Worm (Caenorhabditis elegans): ENCODE results near the gene ceh-86.

ceh-86 gene

DNA sequence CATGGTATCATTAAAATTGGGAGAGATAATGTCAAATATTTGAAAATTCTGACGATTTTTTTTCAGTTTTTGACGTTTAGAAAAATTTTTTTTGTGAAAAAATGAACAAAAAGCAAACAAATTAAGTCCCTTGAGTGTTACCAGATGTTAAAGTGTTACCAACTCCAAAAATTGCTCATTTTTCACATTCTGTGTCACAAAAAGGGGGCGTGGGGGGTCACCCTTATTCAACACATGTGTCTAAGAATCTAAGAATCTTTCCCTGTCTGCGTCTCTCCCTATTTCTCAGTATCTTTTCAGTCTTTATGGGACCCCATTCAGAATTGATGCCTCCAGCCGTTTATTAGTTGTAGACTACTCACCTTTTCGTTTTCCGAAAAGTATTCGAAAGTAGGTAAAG is 7.1 kb upstream of the ceh-86 start:
- no peak for TF ChIP-seq sox-4 (tag; optimal IDR thresholded peaks at IDR 0.05)
- TF ChIP-seq gmeb-2 (tag; optimal IDR thresholded peaks at IDR 0.05): no peak
- TF ChIP-seq ceh-24 (tag; optimal IDR thresholded peaks at IDR 0.05): no peak
- TF ChIP-seq pros-1 (tag; optimal IDR thresholded peaks at IDR 0.05): no peak

ce11 chrII:2438180-2438579 is 6.3 kb upstream of the ceh-86 start:
- TF ChIP-seq pros-1 (tag; optimal IDR thresholded peaks at IDR 0.05): no peak
- peak; percentile 11 for TF ChIP-seq elt-2 (tag; optimal IDR thresholded peaks at IDR 0.05)
- no peak for TF ChIP-seq C08G9.2 (tag; optimal IDR thresholded peaks at IDR 0.05)

ce11 chrII:2436757-2437156 is 4.9 kb upstream of the ceh-86 start:
- no peak for TF ChIP-seq pha-4 (tag; optimal IDR thresholded peaks at IDR 0.05)
- peak; percentile 95 for TF ChIP-seq rnt-1 (tag; optimal IDR thresholded peaks at IDR 0.05)

ce11 chrII:2435566-2435965 is 3.7 kb upstream of the ceh-86 start:
- TF ChIP-seq dmd-4 (tag; optimal IDR thresholded peaks at IDR 0.05; ENCODE audit: borderline replicate concordance) (no peak), ama-1 (optimal IDR thresholded peaks at IDR 0.05) (no peak), nfya-1 (tag; optimal IDR thresholded peaks at IDR 0.05) (no peak)

- TF ChIP-seq Y22D7AL.16 (tag; optimal IDR thresholded peaks at IDR 0.05): no peak
- no peak for TF ChIP-seq sox-4 (tag; optimal IDR thresholded peaks at IDR 0.05)
- TF ChIP-seq nhr-11 (tag; optimal IDR thresholded peaks at IDR 0.05): no peak
- no peak for TF ChIP-seq fkh-10 (GFP tag; optimal IDR thresholded peaks at IDR 0.05)
- TF ChIP-seq ceh-14 (tag; optimal IDR thresholded peaks at IDR 0.05): no peak
- no peak for TF ChIP-seq mec-3 (tag; optimal IDR thresholded peaks at IDR 0.05; ENCODE audit: borderline replicate concordance)
- TF ChIP-seq K09A11.1 (tag; optimal IDR thresholded peaks at IDR 0.05; ENCODE audit: insufficient read depth): no peak
- no peak for TF ChIP-seq ztf-16 (tag; optimal IDR thresholded peaks at IDR 0.05)
- TF ChIP-seq ceh-48 (tag; optimal IDR thresholded peaks at IDR 0.05): no peak
- TF ChIP-seq nfya-1 (tag; optimal IDR thresholded peaks at IDR 0.05): no peak
- TF ChIP-seq ama-1 (optimal IDR thresholded peaks at IDR 0.05): no peak
- no peak for TF ChIP-seq ceh-2 (tag; optimal IDR thresholded peaks at IDR 0.05)
Measured at ce11 chrII:2422427-2422826, 9.4 kb downstream of the ceh-86 start.

- TF ChIP-seq F13H6.1 (tag; optimal IDR thresholded peaks at IDR 0.05): no peak
- no peak for TF ChIP-seq odd-2 (tag; optimal IDR thresholded peaks at IDR 0.05)
Measured at ce11 chrII:2421905-2422304, 10.0 kb downstream of the ceh-86 start, which contains the start of gene F42G2.2. F42G2.2 (plus strand) TSS chrII:2422205.

DNA sequence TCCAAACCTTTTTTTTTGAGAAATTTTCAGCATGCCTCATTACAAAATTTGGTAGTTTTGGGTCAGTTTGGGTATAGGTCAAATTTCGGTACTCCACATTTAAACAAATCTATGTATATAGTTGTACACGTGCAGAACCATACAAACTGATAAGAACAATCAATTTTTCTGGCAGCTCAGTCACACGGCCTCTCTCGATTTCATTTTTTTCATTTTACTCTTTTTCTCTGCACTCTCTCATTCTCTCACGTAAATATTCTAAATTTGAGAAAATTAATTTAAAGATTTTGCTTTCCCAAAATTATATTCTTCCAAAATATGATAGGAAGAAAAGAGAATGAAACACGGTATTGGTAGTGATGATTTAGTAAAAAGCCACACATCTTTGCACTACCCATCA is 10.7 kb downstream of the ceh-86 start:
- TF ChIP-seq elt-2 (tag; optimal IDR thresholded peaks at IDR 0.05): peak; percentile 24
- no peak for TF ChIP-seq ceh-24 (tag; optimal IDR thresholded peaks at IDR 0.05)

- TF ChIP-seq madf-2 (tag; optimal IDR thresholded peaks at IDR 0.05) (no peak), unc-86 (tag; optimal IDR thresholded peaks at IDR 0.05) (no peak), elt-2 (tag; optimal IDR thresholded peaks at IDR 0.05) (peak; percentile 21)
Measured at ce11 chrII:2420685-2421084, 11.2 kb downstream of the ceh-86 start.

- TF ChIP-seq ahr-1 (tag; optimal IDR thresholded peaks at IDR 0.05) (no peak), F13H6.1 (tag; optimal IDR thresholded peaks at IDR 0.05) (no peak), C38D4.7 (GFP tag; optimal IDR thresholded peaks at IDR 0.05) (no peak), ceh-31 (tag; optimal IDR thresholded peaks at IDR 0.05) (no peak), lin-11 (tag; optimal IDR thresholded peaks at IDR 0.05) (no peak), pha-4 (tag; optimal IDR thresholded peaks at IDR 0.05) (no peak), fkh-10 (GFP tag; optimal IDR thresholded peaks at IDR 0.05) (no peak), sox-2 (GFP tag; IDR thresholded peaks at IDR 0.05) (no peak), mec-3 (tag; optimal IDR thresholded peaks at IDR 0.05; ENCODE audit: borderline replicate concordance) (no peak), syd-9 (tag; optimal IDR thresholded peaks at IDR 0.05) (no peak), sdc-2 (tag; optimal IDR thresholded peaks at IDR 0.05) (no peak), dve-1 (tag; optimal IDR thresholded peaks at IDR 0.05) (no peak)
Measured at ce11 chrII:2418836-2419235, 13.0 kb downstream of the ceh-86 start, which contains the start of gene fbxc-20. fbxc-20 (plus strand) TSS chrII:2419136.
